Fruit fly (Drosophila melanogaster): ENCODE data around the gene hry.

DNA sequence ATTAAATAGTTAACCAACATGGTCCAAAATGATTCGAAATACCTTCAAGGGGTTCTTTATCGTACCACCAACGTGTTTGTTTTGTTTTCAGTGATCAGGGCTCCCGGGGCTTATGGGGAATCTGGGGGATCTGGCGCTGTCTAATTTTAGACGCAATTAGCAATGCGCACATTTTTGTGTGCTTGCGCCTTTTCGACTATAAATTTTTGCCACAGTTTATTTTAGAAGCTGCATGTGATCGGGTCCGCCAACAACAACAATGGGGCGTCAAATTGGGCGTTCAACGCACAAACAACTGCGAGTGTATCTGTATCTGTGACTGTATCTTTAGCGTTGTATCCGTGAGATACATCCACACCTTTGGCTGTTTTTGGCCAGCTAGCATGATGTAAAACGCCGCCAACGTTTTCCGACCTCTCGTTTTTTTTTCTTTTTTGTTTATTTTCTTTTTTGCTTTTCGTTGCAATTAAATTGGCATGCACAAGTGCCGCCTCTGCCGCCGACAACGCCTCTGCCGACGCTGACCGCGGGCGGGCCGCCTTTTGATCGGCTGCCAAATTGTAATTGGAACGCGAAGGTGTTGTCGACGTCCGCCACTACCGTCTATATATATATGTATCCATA is 2.1 kb upstream of the hry start:
- no peak for TF ChIP-seq pan (optimal IDR thresholded peaks at IDR 0.05)
- TF ChIP-seq usp (GFP tag; optimal IDR thresholded peaks at IDR 0.05), result no peak
- no peak for TF ChIP-seq psq (optimal IDR thresholded peaks at IDR 0.05)
- TF ChIP-seq Dll (optimal IDR thresholded peaks at IDR 0.05), result no peak
- no peak for TF ChIP-seq CG8478 (optimal IDR thresholded peaks at IDR 0.05)
- TF ChIP-seq EcR (GFP tag; optimal IDR thresholded peaks at IDR 0.05), result no peak

All from whole organism.